Fruit fly (Drosophila melanogaster): ENCODE measurements around the gene Phlpp.

Gene Phlpp

dm6 chr2L:19014032-19014880, 44.7 kb upstream of the Phlpp start (continued):
- TF ChIP-seq CG3838 (GFP tag; optimal IDR thresholded peaks at IDR 0.05) (no peak), CG32767 (GFP tag; IDR thresholded peaks at IDR 0.05) (peak; percentile 61; the same call in 1 of the 2 replicates), br (optimal IDR thresholded peaks at IDR 0.05) (no peak), bowl (GFP tag; IDR thresholded peaks at IDR 0.05) (no peak), ATbp (GFP tag; optimal IDR thresholded peaks at IDR 0.05) (peak; percentile 72), CG4360 (GFP tag; IDR thresholded peaks at IDR 0.05) (no peak), CG15601 (tag; optimal IDR thresholded peaks at IDR 0.05) (peak; percentile 66), prd (optimal IDR thresholded peaks at IDR 0.05) (no peak), prd (GFP tag; IDR thresholded peaks at IDR 0.05) (peak; percentile 74), CG4328 (GFP tag; optimal IDR thresholded peaks at IDR 0.05) (peak; percentile 73), CG33213 (GFP tag; optimal IDR thresholded peaks at IDR 0.05) (no peak), Dbx (GFP tag; IDR thresholded peaks at IDR 0.05) (peak; percentile 58), bcd (GFP tag; optimal IDR thresholded peaks at IDR 0.05) (peak; percentile 80), CG18619 (GFP tag; optimal IDR thresholded peaks at IDR 0.05) (peak; percentile 83), org-1 (GFP tag; optimal IDR thresholded peaks at IDR 0.05) (peak; percentile 78), CG9609 (GFP tag; optimal IDR thresholded peaks at IDR 0.05) (no peak), CG4820 (GFP tag; optimal IDR thresholded peaks at IDR 0.05) (peak; percentile 22), croc (GFP tag; conservative IDR thresholded peaks at IDR 0.05) (peak; percentile 55; the same call in 2 of the 3 replicates), CG8765 (GFP tag; IDR thresholded peaks at IDR 0.05) (no peak), otp (GFP tag; IDR thresholded peaks at IDR 0.05) (no peak), amos (GFP tag; IDR thresholded peaks at IDR 0.05; ENCODE audit: partially characterized antibody) (no peak), CG12659 (GFP tag; optimal IDR thresholded peaks at IDR 0.05) (peak; percentile 86), ro (GFP tag; IDR thresholded peaks at IDR 0.05) (no peak), CG3995 (GFP tag; optimal IDR thresholded peaks at IDR 0.05) (no peak), Drgx (GFP tag; IDR thresholded peaks at IDR 0.05) (peak; percentile 9; the same call in 1 of the 2 replicates), lola (GFP tag; optimal IDR thresholded peaks at IDR 0.05) (peak in 1 of 3 experiments; percentile 46), CG8944 (GFP tag; optimal IDR thresholded peaks at IDR 0.05) (no peak), sqz (GFP tag; optimal IDR thresholded peaks at IDR 0.05) (peak; percentile 58), dpn (GFP tag; optimal IDR thresholded peaks at IDR 0.05) (peak; percentile 29 to 37), sisA (GFP tag; IDR thresholded peaks at IDR 0.05) (peak; percentile 73), CG8290 (GFP tag; optimal IDR thresholded peaks at IDR 0.05) (no peak), CG8290 (tag; optimal IDR thresholded peaks at IDR 0.05) (peak in 1 of 2 experiments; percentile 25), Lhr (GFP tag; optimal IDR thresholded peaks at IDR 0.05) (no peak), HmgD (GFP tag; optimal IDR thresholded peaks at IDR 0.05) (no peak), da (GFP tag; optimal IDR thresholded peaks at IDR 0.05) (no peak), aop (GFP tag; IDR thresholded peaks at IDR 0.05) (no peak), CG11560 (tag; IDR thresholded peaks at IDR 0.05) (0 out of 3 replicates have a peak, but pooled peaks have one; percentile 32), CG12942 (GFP tag; optimal IDR thresholded peaks at IDR 0.05) (peak; percentile 15), kah (GFP tag; optimal IDR thresholded peaks at IDR 0.05) (peak; percentile 34), gt (GFP tag; IDR thresholded peaks at IDR 0.05) (no peak), esg (GFP tag; conservative IDR thresholded peaks at IDR 0.05) (peak; percentile 41; the same call in 1 of the 2 replicates), CG12299 (tag; optimal IDR thresholded peaks at IDR 0.05) (peak; percentile 74), emc (GFP tag; optimal IDR thresholded peaks at IDR 0.05) (no peak), lilli (GFP tag; optimal IDR thresholded peaks at IDR 0.05) (peak; percentile 61), tio (GFP tag; optimal IDR thresholded peaks at IDR 0.05) (peak; percentile 43), scrt (GFP tag; optimal IDR thresholded peaks at IDR 0.05) (peak; percentile 62), CG4282 (GFP tag; optimal IDR thresholded peaks at IDR 0.05) (no peak), Opbp (GFP tag; IDR thresholded peaks at IDR 0.05; ENCODE audit: partially characterized antibody) (no peak), ewg (GFP tag; optimal IDR thresholded peaks at IDR 0.05) (peak; percentile 64), CG11247 (GFP tag; IDR thresholded peaks at IDR 0.05) (peak; percentile 26; the same call in 1 of the 2 replicates)

All from whole organism, embryonic.